Fruit fly (Drosophila melanogaster) whole organism, prepupa: ENCODE results near the gene CG10874.

Experiments used
- Blimp-1 ChIP-seq: fragments of 200-800 bp; sonication (Bioruptor generic); optimal IDR thresholded peaks from 3 replicates; lab custom pipeline; 2017; ENCODE audit warnings: missing biosample characterization, missing genetic modification characterization, mild to moderate bottlenecking, moderate library complexity, missing genetic modification reagents
- CG10631 ChIP-seq: fragments of 200-800 bp; sonication (Bioruptor generic); optimal IDR thresholded peaks from 2 replicates; lab custom pipeline; 2016; ENCODE audit warnings: missing biosample characterization, missing genetic modification characterization
- CG10669 ChIP-seq: fragments of 200-800 bp; sonication (Bioruptor generic); optimal IDR thresholded peaks from 3 replicates; lab custom pipeline; 2018; ENCODE audit warnings: missing biosample characterization, mild to moderate bottlenecking, missing genetic modification characterization, moderate library complexity
- CG11294 ChIP-seq: fragments of 200-800 bp; sonication (Bioruptor generic); IDR thresholded peaks from 2 replicates; pipeline ENCODE4 v1.3.6; 2022; ENCODE audit warnings: missing biosample characterization, missing genetic modification characterization
- CG11762 ChIP-seq: fragments of 200-800 bp; sonication (Bioruptor generic); optimal IDR thresholded peaks from 3 replicates; lab custom pipeline; 2016; ENCODE audit warnings: missing biosample characterization, missing genetic modification characterization; ENCODE audit not compliant: insufficient read depth
- CG11902 ChIP-seq: fragments of 200-800 bp; sonication (Bioruptor generic); optimal IDR thresholded peaks from 3 replicates; lab custom pipeline; 2016; ENCODE audit warnings: missing biosample characterization, missing genetic modification characterization
- CG15336 ChIP-seq: fragments of 200-800 bp; sonication (Bioruptor generic); IDR thresholded peaks from 2 replicates; pipeline ENCODE4 v1.3.6; 2022; ENCODE audit warnings: missing biosample characterization, missing genetic modification characterization
- CG1621 ChIP-seq: fragments of 200-800 bp; sonication (Bioruptor generic); optimal IDR thresholded peaks from 3 replicates; lab custom pipeline; 2018; ENCODE audit warnings: missing biosample characterization, mild to moderate bottlenecking, missing genetic modification characterization
- CG16779 ChIP-seq: fragments of 200-800 bp; sonication (Bioruptor generic); optimal IDR thresholded peaks from 3 replicates; lab custom pipeline; 2017; ENCODE audit warnings: missing biosample characterization, mild to moderate bottlenecking, missing genetic modification characterization
- CG3032 ChIP-seq: fragments of 200-800 bp; optimal IDR thresholded peaks from 2 replicates; lab custom pipeline; 2019; ENCODE audit warnings: missing biosample characterization, mild to moderate bottlenecking, missing genetic modification characterization, moderate library complexity
- CG31627 ChIP-seq: fragments of 200-800 bp; sonication (Bioruptor generic); optimal IDR thresholded peaks from 3 replicates; lab custom pipeline; 2016; ENCODE audit warnings: missing biosample characterization, missing genetic modification characterization
- CG34406 ChIP-seq: fragments of 200-800 bp; sonication (Bioruptor generic); optimal IDR thresholded peaks from 3 replicates; lab custom pipeline; 2016; ENCODE audit warnings: missing biosample characterization, missing genetic modification characterization
- CG3919 ChIP-seq: fragments of 200-800 bp; sonication (Bioruptor generic); optimal IDR thresholded peaks from 3 replicates; lab custom pipeline; 2016; ENCODE audit warnings: missing biosample characterization, missing genetic modification characterization
- CG4318 ChIP-seq: fragments of 200-800 bp; sonication (Bioruptor generic); optimal IDR thresholded peaks from 3 replicates; lab custom pipeline; 2017; ENCODE audit warnings: missing biosample characterization, mild to moderate bottlenecking, missing genetic modification characterization
- CG6163 ChIP-seq: fragments of 200-800 bp; sonication (Bioruptor generic); IDR thresholded peaks from 3 replicates; pipeline ENCODE4 v1.3.6; 2022; ENCODE audit warnings: missing biosample characterization, missing genetic modification characterization
- CG6276 ChIP-seq: fragments of 200-800 bp; sonication (Bioruptor generic); optimal IDR thresholded peaks from 2 replicates; lab custom pipeline; 2017; ENCODE audit warnings: missing biosample characterization, mild to moderate bottlenecking, missing genetic modification characterization
- CG6792 ChIP-seq: fragments of 200-800 bp; sonication (Bioruptor generic); optimal IDR thresholded peaks from 3 replicates; lab custom pipeline; 2016; ENCODE audit warnings: missing biosample characterization, missing genetic modification characterization
- CG6808 ChIP-seq: fragments of 200-800 bp; sonication (Bioruptor generic); optimal IDR thresholded peaks from 3 replicates; lab custom pipeline; 2017; ENCODE audit warnings: missing biosample characterization, missing genetic modification characterization, mild to moderate bottlenecking, moderate library complexity, missing genetic modification reagents
- CG7368 ChIP-seq: fragments of 200-800 bp; sonication (Bioruptor generic); optimal IDR thresholded peaks from 3 replicates; lab custom pipeline; 2016; ENCODE audit warnings: missing biosample characterization, missing genetic modification characterization
- CG8119 ChIP-seq: fragments of 200-800 bp; sonication (Bioruptor generic); IDR thresholded peaks from 3 replicates; pipeline ENCODE4 v1.3.6; 2022; ENCODE audit warnings: missing biosample characterization, missing genetic modification characterization
- CG8319 ChIP-seq: fragments of 200-800 bp; sonication (Bioruptor generic); optimal IDR thresholded peaks from 3 replicates; lab custom pipeline; 2016; ENCODE audit warnings: missing biosample characterization, missing genetic modification characterization
- CG8632 ChIP-seq: fragments of 200-800 bp; sonication (Bioruptor generic); optimal IDR thresholded peaks from 3 replicates; lab custom pipeline; 2016; ENCODE audit warnings: missing biosample characterization, missing genetic modification characterization
- CG9139 ChIP-seq: fragments of 200-800 bp; sonication (Bioruptor generic); optimal IDR thresholded peaks from 3 replicates; lab custom pipeline; 2017; ENCODE audit warnings: missing biosample characterization, mild to moderate bottlenecking, missing genetic modification characterization
- Eip75B ChIP-seq: fragments of 200-800 bp; sonication (Bioruptor generic); optimal IDR thresholded peaks from 3 replicates; lab custom pipeline; 2016; ENCODE audit warnings: missing biosample characterization, missing genetic modification characterization
- Eip78C ChIP-seq: fragments of 200-800 bp; sonication (Bioruptor generic); peaks from one replicate; lab custom pipeline; 2016; ENCODE audit warnings: missing biosample characterization, missing genetic modification characterization
- Ets21C ChIP-seq: fragments of 200-800 bp; sonication (Bioruptor generic); optimal IDR thresholded peaks from 3 replicates; lab custom pipeline; 2016; ENCODE audit warnings: missing biosample characterization, missing genetic modification characterization
- Gug ChIP-seq: fragments of 200-800 bp; sonication (Bioruptor generic); IDR thresholded peaks from 2 replicates; pipeline ENCODE4 v1.3.6; 2022; ENCODE audit warnings: missing biosample characterization, missing genetic modification characterization
- Hr38 ChIP-seq: sonication (Bioruptor generic); optimal IDR thresholded peaks from 2 replicates; lab custom pipeline; 2016; ENCODE audit warnings: missing biosample characterization, missing genetic modification characterization
- Hr4 ChIP-seq: fragments of 200-800 bp; sonication (Bioruptor generic); optimal IDR thresholded peaks from 3 replicates; lab custom pipeline; 2016; ENCODE audit warnings: missing biosample characterization, missing genetic modification characterization
- Lpt ChIP-seq: fragments of 200-800 bp; sonication (Bioruptor generic); optimal IDR thresholded peaks from 3 replicates; lab custom pipeline; 2016; ENCODE audit warnings: missing biosample characterization, missing genetic modification characterization
- Met ChIP-seq: fragments of 200-800 bp; sonication (Bioruptor generic); optimal IDR thresholded peaks from 3 replicates; lab custom pipeline; 2016; ENCODE audit warnings: missing biosample characterization, missing genetic modification characterization
- OdsH ChIP-seq: fragments of 200-800 bp; sonication (Bioruptor generic); optimal IDR thresholded peaks from 3 replicates; lab custom pipeline; 2016; ENCODE audit warnings: missing biosample characterization, missing genetic modification characterization
- Smox ChIP-seq: fragments of 200-800 bp; sonication (Bioruptor generic); optimal IDR thresholded peaks from 3 replicates; lab custom pipeline; 2016; ENCODE audit warnings: missing biosample characterization, missing genetic modification characterization
- Sox102F ChIP-seq: fragments of 200-800 bp; sonication (Bioruptor generic); optimal IDR thresholded peaks from 2 replicates; lab custom pipeline; 2016; ENCODE audit warnings: missing biosample characterization, mild to moderate bottlenecking, missing genetic modification characterization
- Sox15 ChIP-seq: fragments of 200-800 bp; sonication (Bioruptor generic); optimal IDR thresholded peaks from 3 replicates; lab custom pipeline; 2016; ENCODE audit warnings: missing biosample characterization, missing genetic modification characterization
- achi ChIP-seq: fragments of 200-800 bp; sonication (Bioruptor generic); optimal IDR thresholded peaks from 3 replicates; lab custom pipeline; 2016; ENCODE audit warnings: missing biosample characterization, missing genetic modification characterization
- acj6 ChIP-seq: fragments of 200-800 bp; sonication (Bioruptor generic); optimal IDR thresholded peaks from 3 replicates; lab custom pipeline; 2016; ENCODE audit warnings: missing biosample characterization, missing genetic modification characterization
- cyc ChIP-seq: fragments of 200-800 bp; sonication (Bioruptor generic); optimal IDR thresholded peaks from 3 replicates; lab custom pipeline; 2016; ENCODE audit warnings: missing biosample characterization, missing genetic modification characterization
- dsx ChIP-seq: fragments of 200-800 bp; optimal IDR thresholded peaks from 3 replicates; lab custom pipeline; 2019; ENCODE audit warnings: missing biosample characterization, mild to moderate bottlenecking, missing genetic modification characterization, moderate library complexity; ENCODE audit not compliant: poor library complexity, severe bottlenecking
- esn ChIP-seq: fragments of 200-800 bp; sonication (Bioruptor generic); optimal IDR thresholded peaks from 2 replicates; lab custom pipeline; 2016; ENCODE audit warnings: missing biosample characterization, mild to moderate bottlenecking, missing genetic modification characterization, moderate library complexity
- fd59A ChIP-seq: fragments of 200-800 bp; sonication (Bioruptor generic); optimal IDR thresholded peaks from 2 replicates; lab custom pipeline; 2017; ENCODE audit warnings: missing biosample characterization, mild to moderate bottlenecking, missing genetic modification characterization, missing genetic modification reagents
- fd85E ChIP-seq: fragments of 200-800 bp; sonication (Bioruptor generic); optimal IDR thresholded peaks from 3 replicates; lab custom pipeline; 2016; ENCODE audit warnings: missing biosample characterization, missing genetic modification characterization
- fkh ChIP-seq: fragments of 200-800 bp; sonication (Bioruptor generic); optimal IDR thresholded peaks from 3 replicates; lab custom pipeline; 2017; ENCODE audit warnings: missing biosample characterization, mild to moderate bottlenecking, missing genetic modification characterization, moderate library complexity
- lz ChIP-seq: fragments of 200-800 bp; sonication (Bioruptor generic); optimal IDR thresholded peaks from 3 replicates; lab custom pipeline; 2016; ENCODE audit warnings: missing biosample characterization, missing genetic modification characterization
- net ChIP-seq: fragments of 200-800 bp; sonication (Bioruptor generic); optimal IDR thresholded peaks from 3 replicates; lab custom pipeline; 2016; ENCODE audit warnings: missing biosample characterization, missing genetic modification characterization
- pdm3 ChIP-seq: fragments of 200-800 bp; sonication (Bioruptor generic); optimal IDR thresholded peaks from 3 replicates; lab custom pipeline; 2016; ENCODE audit warnings: missing biosample characterization, missing genetic modification characterization
- salr ChIP-seq, 2 experiments: fragments of 200-800 bp; sonication (Bioruptor generic); optimal IDR thresholded peaks; 3 replicates each; lab custom pipeline; 2016 to 2018; ENCODE audit warnings: missing biosample characterization in 2 of 2, missing genetic modification characterization in 2 of 2, mild to moderate bottlenecking in 1 of 2
- spab ChIP-seq: fragments of 200-800 bp; sonication (Bioruptor generic); optimal IDR thresholded peaks from 2 replicates; lab custom pipeline; 2017; ENCODE audit warnings: missing biosample characterization, mild to moderate bottlenecking, missing genetic modification characterization, missing genetic modification reagents
- ss ChIP-seq, 2 experiments: fragments of 200-800 bp; sonication (Bioruptor generic); optimal IDR thresholded peaks; 2 replicates in 1 of 2; 3 replicates in 1 of 2; lab custom pipeline; 2017 to 2018; ENCODE audit warnings: mild to moderate bottlenecking in 2 of 2, missing biosample characterization in 2 of 2, missing genetic modification characterization in 2 of 2, moderate library complexity in 1 of 2
- svp ChIP-seq: fragments of 200-800 bp; sonication (Bioruptor generic); peaks from one replicate; lab custom pipeline; 2016; ENCODE audit warnings: missing biosample characterization, missing genetic modification characterization
- topi ChIP-seq: fragments of 200-800 bp; sonication (Bioruptor generic); optimal IDR thresholded peaks from 3 replicates; lab custom pipeline; 2016; ENCODE audit warnings: missing biosample characterization, missing genetic modification characterization
- vri ChIP-seq: fragments of 200-800 bp; sonication (Bioruptor generic); optimal IDR thresholded peaks from 3 replicates; lab custom pipeline; 2016; ENCODE audit warnings: missing biosample characterization, mild to moderate bottlenecking, missing genetic modification characterization

CG10874 gene

dm6 chr2L:2193357-2193780, 1.2 kb upstream of the CG10874 start:
- TF ChIP-seq Gug = no peak
- TF ChIP-seq fd59A (GFP tag; lab: Kevin White, UChicago) = peak; percentile 2
- peak in 1 of 2 experiments; percentile 9 for TF ChIP-seq salr (GFP tag; optimal IDR thresholded peaks at IDR 0.05; lab: Kevin White, UChicago)
- peak; percentile 26 for TF ChIP-seq CG34406 (GFP tag; lab: Kevin White, UChicago)
- no peak for TF ChIP-seq CG11902 (GFP tag; lab: Kevin White, UChicago)
- TF ChIP-seq pdm3 = peak; percentile 26
- TF ChIP-seq svp (GFP tag; lab: Kevin White, UChicago) = peak; percentile 89
- TF ChIP-seq CG15336 = no peak
- peak; percentile 12 for TF ChIP-seq achi (GFP tag; lab: Kevin White, UChicago)
- TF ChIP-seq CG10631 (GFP tag; lab: Kevin White, UChicago) = no peak
- TF ChIP-seq CG11762 (GFP tag; lab: Kevin White, UChicago) = no peak
- TF ChIP-seq OdsH (GFP tag; lab: Kevin White, UChicago) = no peak
- TF ChIP-seq Eip78C = no peak
- TF ChIP-seq fkh (GFP tag; lab: Kevin White, UChicago) = peak; percentile 53
- peak; percentile 50 for TF ChIP-seq CG3032 (tag; lab: Kevin White, UChicago)
- TF ChIP-seq ss (GFP tag; optimal IDR thresholded peaks at IDR 0.05; lab: Kevin White, UChicago) = peak; percentile 38 to 39
- TF ChIP-seq CG8632 (GFP tag; lab: Kevin White, UChicago) = no peak
- TF ChIP-seq CG16779 = peak; percentile 60
- no peak for TF ChIP-seq CG31627 (GFP tag; lab: Kevin White, UChicago)
- peak; percentile 45 for TF ChIP-seq Sox102F (GFP tag; lab: Kevin White, UChicago)
- TF ChIP-seq cyc = no peak
- TF ChIP-seq CG11294 (GFP tag; lab: Robert Waterston, UW) = no peak
- TF ChIP-seq CG6792 = peak; percentile 12
- peak; percentile 58 for TF ChIP-seq dsx (GFP tag; lab: Kevin White, UChicago)
- TF ChIP-seq lz = peak; percentile 31
- no peak for TF ChIP-seq Sox15 (GFP tag; lab: Kevin White, UChicago)
- peak; percentile 63 for TF ChIP-seq Eip75B
- TF ChIP-seq vri (GFP tag; lab: Kevin White, UChicago) = peak; percentile 64
- TF ChIP-seq acj6 (GFP tag; lab: Kevin White, UChicago) = peak; percentile 9
- TF ChIP-seq Hr4 (GFP tag; lab: Kevin White, UChicago) = no peak
- peak; percentile 100 for TF ChIP-seq CG1621 (tag; lab: Kevin White, UChicago)
- TF ChIP-seq CG8119 (GFP tag; lab: Robert Waterston, UW) = no peak
- no peak for TF ChIP-seq Hr38 (GFP tag; lab: Kevin White, UChicago)
- peak; percentile 40 for TF ChIP-seq Smox (GFP tag; lab: Kevin White, UChicago)
- TF ChIP-seq CG9139 (GFP tag; lab: Kevin White, UChicago) = peak; percentile 74
- TF ChIP-seq CG6276 (GFP tag; lab: Kevin White, UChicago) = peak; percentile 61
- peak; percentile 20 for TF ChIP-seq Ets21C (GFP tag; lab: Kevin White, UChicago)
- TF ChIP-seq esn (GFP tag; lab: Kevin White, UChicago) = peak; percentile 25
- TF ChIP-seq spab (GFP tag; lab: Kevin White, UChicago) = peak; percentile 25
- peak; percentile 72 for TF ChIP-seq Lpt (GFP tag; lab: Kevin White, UChicago)
- peak; percentile 30 for TF ChIP-seq Blimp-1
- no peak for TF ChIP-seq CG6163 (GFP tag; lab: Robert Waterston, UW)
- TF ChIP-seq CG10669 (GFP tag; lab: Kevin White, UChicago) = peak; percentile 2
- TF ChIP-seq fd85E = no peak
- TF ChIP-seq CG3919 (GFP tag; lab: Kevin White, UChicago) = peak; percentile 54
- no peak for TF ChIP-seq CG4318
- peak; percentile 56 for TF ChIP-seq CG7368 (GFP tag; lab: Kevin White, UChicago)
- TF ChIP-seq Met = peak; percentile 61
- peak; percentile 56 for TF ChIP-seq CG8319 (GFP tag; lab: Kevin White, UChicago)
- peak; percentile 50 for TF ChIP-seq CG6808
- TF ChIP-seq topi = peak; percentile 59
- TF ChIP-seq net = peak; percentile 68
